Worm (Caenorhabditis elegans) whole organism, L2 larva: ENCODE results near the gene vps-16.

ENCODE experiments used
- nhr-11 ChIP-seq: fragments of 150-350 bp; optimal IDR thresholded peaks from 2 replicates; lab custom pipeline; 2014; ENCODE audit warnings: missing biosample characterization, missing genetic modification characterization
- nhr-237 ChIP-seq: fragments of 150-350 bp; optimal IDR thresholded peaks from 2 replicates; lab custom pipeline; 2014; ENCODE audit warnings: missing biosample characterization, missing genetic modification characterization

DNA sequence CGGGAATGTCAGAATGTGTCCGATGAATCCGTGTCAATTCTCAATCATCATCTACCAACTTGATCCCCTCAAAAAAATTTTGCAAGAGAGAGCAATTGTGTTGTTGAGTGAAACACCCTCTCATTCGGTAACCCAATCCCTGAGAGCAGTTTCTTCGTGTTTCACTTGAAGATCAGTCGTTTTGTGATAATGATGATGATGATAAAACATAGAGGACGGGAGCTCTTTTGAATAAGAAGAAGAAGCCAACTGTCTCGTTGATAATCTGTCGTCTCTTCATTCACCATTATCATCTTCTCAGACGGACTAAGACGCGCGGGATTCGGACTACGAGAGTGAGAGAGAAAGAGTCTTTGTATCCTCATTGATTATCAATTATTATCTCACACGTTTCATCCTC lies 27.9 kb upstream of the vps-16 start:
- TF ChIP-seq nhr-237 (tag; lab: Kevin White, UChicago) (no peak), nhr-11 (tag; lab: Kevin White, UChicago) (no peak)
